Worm (Caenorhabditis elegans) whole organism, mixed stage, embryonic: ENCODE measurements around the gene sbt-1.

Source experiments
- M03D4.4 ChIP-seq: sonication (generic microtip); optimal IDR thresholded peaks from 2 replicates; lab custom pipeline; 2017; ENCODE audit warnings: mild to moderate bottlenecking, missing genetic modification characterization, missing compliant biosample characterization
- blmp-1 ChIP-seq: fragments of 150-350 bp; optimal IDR thresholded peaks from 2 replicates; lab custom pipeline; 2014; ENCODE audit warnings: missing biosample characterization, missing genetic modification characterization
- ceh-39 ChIP-seq: fragments of 150-350 bp; optimal IDR thresholded peaks from 2 replicates; lab custom pipeline; 2014; ENCODE audit warnings: missing biosample characterization, missing genetic modification characterization
- ceh-43 ChIP-seq: fragments of 200-800 bp; sonication (Bioruptor generic); optimal IDR thresholded peaks from 2 replicates; lab custom pipeline; 2018; ENCODE audit warnings: mild to moderate bottlenecking, missing genetic modification characterization, moderate library complexity, missing compliant biosample characterization
- ceh-83 ChIP-seq: fragments of 200-800 bp; sonication (Bioruptor generic); optimal IDR thresholded peaks from 2 replicates; lab custom pipeline; 2018; ENCODE audit warnings: mild to moderate bottlenecking, missing genetic modification characterization, missing compliant biosample characterization
- ces-1 ChIP-seq: fragments of 150-350 bp; optimal IDR thresholded peaks from 2 replicates; lab custom pipeline; 2014; ENCODE audit warnings: missing biosample characterization, missing genetic modification reagents, missing genetic modification characterization
- cnd-1 ChIP-seq: fragments of 200-800 bp; sonication (Bioruptor generic); optimal IDR thresholded peaks from 2 replicates; lab custom pipeline; 2018; ENCODE audit warnings: mild to moderate bottlenecking, missing genetic modification characterization, missing compliant biosample characterization
- drap-1 ChIP-seq: fragments of 200-800 bp; sonication (Bioruptor generic); optimal IDR thresholded peaks from 3 replicates; lab custom pipeline; 2018; ENCODE audit warnings: mild to moderate bottlenecking, missing genetic modification characterization, missing compliant biosample characterization
- elt-1 ChIP-seq: sonication (generic microtip); optimal IDR thresholded peaks from 2 replicates; lab custom pipeline; 2017; ENCODE audit warnings: missing genetic modification characterization, mild to moderate bottlenecking, missing compliant biosample characterization, antibody characterized with exemption, moderate library complexity, borderline replicate concordance; ENCODE audit not compliant: insufficient read depth
- elt-3 ChIP-seq: fragments of 150-350 bp; optimal IDR thresholded peaks from 2 replicates; lab custom pipeline; 2014; ENCODE audit warnings: missing biosample characterization, missing genetic modification characterization
- ham-2 ChIP-seq: fragments of 200-800 bp; sonication (Bioruptor generic); optimal IDR thresholded peaks from 2 replicates; lab custom pipeline; 2018; ENCODE audit warnings: mild to moderate bottlenecking, missing genetic modification characterization, missing compliant biosample characterization
- hlh-1 ChIP-seq: fragments of 150-350 bp; optimal IDR thresholded peaks from 2 replicates; lab custom pipeline; 2014; ENCODE audit warnings: missing biosample characterization, missing genetic modification reagents, missing genetic modification characterization
- lin-13 ChIP-seq: fragments of 150-350 bp; optimal IDR thresholded peaks from 2 replicates; lab custom pipeline; 2014; ENCODE audit warnings: missing biosample characterization, missing genetic modification characterization
- lsy-2 ChIP-seq: fragments of 150-350 bp; optimal IDR thresholded peaks from 2 replicates; lab custom pipeline; 2014; ENCODE audit warnings: missing biosample characterization, missing genetic modification characterization
- mab-5 ChIP-seq: fragments of 150-350 bp; optimal IDR thresholded peaks from 2 replicates; lab custom pipeline; 2014; ENCODE audit warnings: missing biosample characterization, missing genetic modification characterization
- mls-2 ChIP-seq: sonication (generic microtip); optimal IDR thresholded peaks from 2 replicates; lab custom pipeline; 2016; ENCODE audit warnings: mild to moderate bottlenecking, missing genetic modification characterization, moderate library complexity, missing compliant biosample characterization
- nhr-12 ChIP-seq: fragments of 150-350 bp; optimal IDR thresholded peaks from 2 replicates; lab custom pipeline; 2014; ENCODE audit warnings: missing biosample characterization, missing genetic modification characterization
- nhr-2 ChIP-seq: fragments of 150-350 bp; optimal IDR thresholded peaks from 2 replicates; lab custom pipeline; 2014; ENCODE audit warnings: missing biosample characterization, missing genetic modification characterization
- nhr-237 ChIP-seq: fragments of 150-350 bp; optimal IDR thresholded peaks from 2 replicates; lab custom pipeline; 2014; ENCODE audit warnings: missing biosample characterization, missing genetic modification characterization
- nhr-28 ChIP-seq: fragments of 150-350 bp; optimal IDR thresholded peaks from 2 replicates; lab custom pipeline; 2014; ENCODE audit warnings: missing biosample characterization, missing genetic modification characterization
- pha-4 ChIP-seq: fragments of 150-350 bp; optimal IDR thresholded peaks from 2 replicates; lab custom pipeline; 2018; ENCODE audit warnings: missing biosample characterization, missing genetic modification reagents, missing genetic modification characterization
- sem-2 ChIP-seq: fragments of 200-800 bp; sonication (Bioruptor generic); optimal IDR thresholded peaks from 2 replicates; lab custom pipeline; 2018; ENCODE audit warnings: mild to moderate bottlenecking, missing genetic modification characterization, missing compliant biosample characterization
- snpc-4 ChIP-seq: fragments of 150-350 bp; optimal IDR thresholded peaks from 2 replicates; lab custom pipeline; 2014; ENCODE audit warnings: missing biosample characterization, missing genetic modification characterization
- tbx-8 ChIP-seq: fragments of 200-800 bp; sonication (Bioruptor generic); optimal IDR thresholded peaks from 2 replicates; lab custom pipeline; 2018; ENCODE audit warnings: mild to moderate bottlenecking, missing genetic modification characterization, moderate library complexity, missing compliant biosample characterization
- unc-120 ChIP-seq: sonication (generic microtip); optimal IDR thresholded peaks from 2 replicates; lab custom pipeline; 2017; ENCODE audit warnings: missing genetic modification characterization, missing compliant biosample characterization; ENCODE audit not compliant: poor library complexity, severe bottlenecking
- unc-39 ChIP-seq: fragments of 150-350 bp; optimal IDR thresholded peaks from 2 replicates; lab custom pipeline; 2014; ENCODE audit warnings: missing biosample characterization, missing genetic modification characterization
- unc-62 ChIP-seq: fragments of 150-350 bp; optimal IDR thresholded peaks from 2 replicates; lab custom pipeline; 2014; ENCODE audit warnings: missing biosample characterization, missing genetic modification reagents, missing genetic modification characterization
- zip-8 ChIP-seq: fragments of 150-350 bp; optimal IDR thresholded peaks from 2 replicates; lab custom pipeline; 2014; ENCODE audit warnings: missing biosample characterization, missing genetic modification characterization
- ztf-11 ChIP-seq: fragments of 150-350 bp; optimal IDR thresholded peaks from 2 replicates; lab custom pipeline; 2014; ENCODE audit warnings: missing biosample characterization, missing genetic modification characterization

Gene sbt-1

ce11 chrV:20820033-20820432, 8.6 kb downstream of the sbt-1 start, which contains the start of gene T03D8.6:
TSS of gene T03D8.6 (minus strand) at chrV:20820330.
- peak; percentile 79 for TF ChIP-seq blmp-1 (tag; lab: Kevin White, UChicago)
- no peak for TF ChIP-seq unc-120 (tag; lab: Kevin White, UChicago)
- peak; percentile 19 for TF ChIP-seq ces-1 (GFP tag; lab: Kevin White, UChicago)

- no peak for TF ChIP-seq unc-39
- TF ChIP-seq elt-1 (tag; lab: Kevin White, UChicago), result no peak
- TF ChIP-seq nhr-2 (tag; lab: Kevin White, UChicago), result no peak
- no peak for TF ChIP-seq pha-4 (tag; lab: Kevin White, UChicago)
- no peak for TF ChIP-seq nhr-237 (tag; lab: Kevin White, UChicago)
- TF ChIP-seq ceh-83 (GFP tag; lab: Kevin White, UChicago), result no peak
- no peak for TF ChIP-seq ceh-43 (GFP tag; lab: Kevin White, UChicago)
- TF ChIP-seq mab-5 (tag; lab: Kevin White, UChicago), result no peak
- TF ChIP-seq nhr-28 (tag; lab: Kevin White, UChicago), result no peak
- no peak for TF ChIP-seq elt-3 (tag; lab: Kevin White, UChicago)
- TF ChIP-seq ces-1 (GFP tag; lab: Kevin White, UChicago), result no peak
- no peak for TF ChIP-seq ztf-11 (tag; lab: Kevin White, UChicago)
Measured at ce11 chrV:20815842-20816241, 12.8 kb downstream of the sbt-1 start, which contains the start of gene sshk-1. TSS of gene sshk-1 (plus strand) at chrV:20816142.

- no peak for TF ChIP-seq drap-1
- TF ChIP-seq lin-13 (tag; lab: Kevin White, UChicago), result no peak
- no peak for TF ChIP-seq cnd-1
- no peak for TF ChIP-seq elt-1 (tag; lab: Kevin White, UChicago)
- TF ChIP-seq unc-62, result no peak
- no peak for TF ChIP-seq sem-2 (GFP tag; lab: Kevin White, UChicago)
- no peak for TF ChIP-seq ces-1 (GFP tag; lab: Kevin White, UChicago)
- no peak for TF ChIP-seq snpc-4 (tag; lab: Kevin White, UChicago)
- no peak for TF ChIP-seq ham-2 (GFP tag; lab: Kevin White, UChicago)
Measured at ce11 chrV:20814424-20814823, 14.3 kb downstream of the sbt-1 start, which contains the start of gene Y44A6D.7. TSS of gene Y44A6D.7 (plus strand) at chrV:20814724.

ce11 chrV:20813646-20814045, 15.0 kb downstream of the sbt-1 start:
- no peak for TF ChIP-seq lin-13 (tag; lab: Kevin White, UChicago)
- no peak for TF ChIP-seq ham-2 (GFP tag; lab: Kevin White, UChicago)
- TF ChIP-seq elt-1 (tag; lab: Kevin White, UChicago), result no peak
- TF ChIP-seq cnd-1, result no peak
- TF ChIP-seq mab-5 (tag; lab: Kevin White, UChicago), result no peak
- TF ChIP-seq tbx-8 (GFP tag; lab: Kevin White, UChicago), result no peak
- TF ChIP-seq ces-1 (GFP tag; lab: Kevin White, UChicago), result no peak
- no peak for TF ChIP-seq unc-39
- TF ChIP-seq nhr-237 (tag; lab: Kevin White, UChicago), result no peak
- TF ChIP-seq M03D4.4 (tag; lab: Kevin White, UChicago), result no peak
- no peak for TF ChIP-seq lsy-2 (tag; lab: Kevin White, UChicago)
- no peak for TF ChIP-seq ceh-39 (tag; lab: Kevin White, UChicago)
- no peak for TF ChIP-seq elt-3 (tag; lab: Kevin White, UChicago)
- TF ChIP-seq zip-8 (tag; lab: Kevin White, UChicago), result no peak
- TF ChIP-seq hlh-1, result no peak
- no peak for TF ChIP-seq nhr-12
- no peak for TF ChIP-seq mls-2 (tag; lab: Kevin White, UChicago)
- no peak for TF ChIP-seq nhr-2 (tag; lab: Kevin White, UChicago)
- TF ChIP-seq, all 35 proteins: peak for 0

- no peak for TF ChIP-seq mab-5 (tag; lab: Kevin White, UChicago)
- TF ChIP-seq ztf-11 (tag; lab: Kevin White, UChicago), result no peak
- no peak for TF ChIP-seq elt-1 (tag; lab: Kevin White, UChicago)
- no peak for TF ChIP-seq ceh-43 (GFP tag; lab: Kevin White, UChicago)
- no peak for TF ChIP-seq nhr-28 (tag; lab: Kevin White, UChicago)
- TF ChIP-seq ces-1 (GFP tag; lab: Kevin White, UChicago), result no peak
- no peak for TF ChIP-seq hlh-1
- no peak for TF ChIP-seq drap-1
- TF ChIP-seq nhr-12, result no peak
Measured at ce11 chrV:20807038-20807437, 21.6 kb downstream of the sbt-1 start, which contains the start of gene Y44A6D.6. TSS of gene Y44A6D.6 (plus strand) at chrV:20807338.
